Fruit fly (Drosophila melanogaster) whole organism, adult: ENCODE measurements around the gene chrb.

Experiments used
- CG11617 ChIP-seq: fragments of 200-800 bp; sonication (Bioruptor generic); optimal IDR thresholded peaks from 2 replicates; lab custom pipeline; 2017; ENCODE audit warnings: mild to moderate bottlenecking, missing biosample characterization, missing genetic modification reagents, missing genetic modification characterization
- CG12768 ChIP-seq: fragments of 200-800 bp; sonication (Bioruptor generic); optimal IDR thresholded peaks from 2 replicates; lab custom pipeline; 2017; ENCODE audit warnings: missing biosample characterization, missing genetic modification characterization, mild to moderate bottlenecking, moderate library complexity, missing genetic modification reagents
- CG14711 ChIP-seq: fragments of 200-800 bp; sonication (Bioruptor generic); optimal IDR thresholded peaks from 2 replicates; lab custom pipeline; 2018; ENCODE audit warnings: missing biosample characterization, mild to moderate bottlenecking, missing genetic modification characterization, moderate library complexity
- CG1620 ChIP-seq: fragments of 200-800 bp; sonication (Bioruptor generic); optimal IDR thresholded peaks from 2 replicates; lab custom pipeline; 2016; ENCODE audit warnings: missing biosample characterization, missing genetic modification characterization
- CG33017 ChIP-seq: fragments of 200-800 bp; sonication (Bioruptor generic); optimal IDR thresholded peaks from 2 replicates; lab custom pipeline; 2018; ENCODE audit warnings: missing biosample characterization, mild to moderate bottlenecking, missing genetic modification characterization, moderate library complexity
- CG5204 ChIP-seq: fragments of 200-800 bp; sonication (Bioruptor generic); optimal IDR thresholded peaks from 2 replicates; lab custom pipeline; 2016; ENCODE audit warnings: missing biosample characterization, missing genetic modification characterization
- CG7045 ChIP-seq: fragments of 200-800 bp; sonication (Bioruptor generic); optimal IDR thresholded peaks from 2 replicates; lab custom pipeline; 2017; ENCODE audit warnings: missing biosample characterization, mild to moderate bottlenecking, missing genetic modification characterization
- CG7101 ChIP-seq: fragments of 200-800 bp; sonication (Bioruptor generic); optimal IDR thresholded peaks from 2 replicates; lab custom pipeline; 2018; ENCODE audit warnings: missing biosample characterization, mild to moderate bottlenecking, missing genetic modification characterization, moderate library complexity
- Clk ChIP-seq: fragments of 200-800 bp; sonication (Bioruptor generic); optimal IDR thresholded peaks from 2 replicates; lab custom pipeline; 2017; ENCODE audit warnings: missing biosample characterization, missing genetic modification characterization
- Crg-1 ChIP-seq: fragments of 200-800 bp; sonication (Bioruptor generic); optimal IDR thresholded peaks from 2 replicates; lab custom pipeline; 2016; ENCODE audit warnings: missing biosample characterization, missing genetic modification characterization
- Hr96 ChIP-seq: fragments of 200-800 bp; sonication (Bioruptor generic); optimal IDR thresholded peaks from 2 replicates; lab custom pipeline; 2016; ENCODE audit warnings: missing biosample characterization, missing genetic modification characterization
- Mnt ChIP-seq: fragments of 200-800 bp; sonication (Bioruptor generic); optimal IDR thresholded peaks from 2 replicates; lab custom pipeline; 2016; ENCODE audit warnings: missing biosample characterization, mild to moderate bottlenecking, missing genetic modification characterization
- bab1 ChIP-seq: fragments of 200-800 bp; sonication (Bioruptor generic); optimal IDR thresholded peaks from 3 replicates; lab custom pipeline; 2019; ENCODE audit warnings: missing biosample characterization, mild to moderate bottlenecking, missing genetic modification characterization, moderate library complexity
- cic ChIP-seq: fragments of 200-800 bp; sonication (Bioruptor generic); optimal IDR thresholded peaks from 2 replicates; lab custom pipeline; 2017; ENCODE audit warnings: missing biosample characterization, mild to moderate bottlenecking, missing genetic modification characterization, moderate library complexity
- cnc ChIP-seq, 2 experiments: fragments of >200 bp; optimal IDR thresholded peaks; 2 replicates each; lab custom pipeline; 2017
- kay ChIP-seq: fragments of 200-800 bp; sonication (Bioruptor generic); peaks from one replicate; lab custom pipeline; 2016; ENCODE audit warnings: missing biosample characterization, missing genetic modification characterization, borderline replicate concordance
- ovo ChIP-seq: fragments of 200-800 bp; sonication (Bioruptor generic); optimal IDR thresholded peaks from 2 replicates; lab custom pipeline; 2016; ENCODE audit warnings: missing biosample characterization, missing genetic modification characterization
- pad ChIP-seq: fragments of 200-800 bp; sonication (Bioruptor generic); optimal IDR thresholded peaks from 3 replicates; lab custom pipeline; 2017; ENCODE audit warnings: missing biosample characterization, missing genetic modification characterization, mild to moderate bottlenecking, moderate library complexity, missing genetic modification reagents
- tj ChIP-seq: fragments of 200-800 bp; sonication (Bioruptor generic); optimal IDR thresholded peaks from 3 replicates; lab custom pipeline; 2017; ENCODE audit warnings: missing biosample characterization, mild to moderate bottlenecking, missing genetic modification characterization, moderate library complexity
- toe ChIP-seq: fragments of 200-800 bp; sonication (Bioruptor generic); optimal IDR thresholded peaks from 2 replicates; lab custom pipeline; 2016; ENCODE audit warnings: missing biosample characterization, missing genetic modification characterization

The chrb gene

dm6 chr3L:11509294-11509911 lies 22.1 kb downstream of the chrb start, which contains the start of the genes Sgs8 and Sgs7:
TSS of gene Sgs8 (minus strand) at chr3L:11509394.
TSS of gene Sgs7 (plus strand) at chr3L:11509861.
- TF ChIP-seq ovo (GFP tag; lab: Kevin White, UChicago), result no peak
- no peak for TF ChIP-seq Clk
- no peak for TF ChIP-seq CG7101 (tag; lab: Kevin White, UChicago)
- no peak for TF ChIP-seq Crg-1 (GFP tag; lab: Kevin White, UChicago)
- no peak for TF ChIP-seq tj (GFP tag; lab: Kevin White, UChicago)
- no peak for TF ChIP-seq pad (GFP tag; lab: Kevin White, UChicago)
- no peak for TF ChIP-seq CG7045 (GFP tag; lab: Kevin White, UChicago)
- no peak for TF ChIP-seq cic (GFP tag; lab: Kevin White, UChicago)

DNA sequence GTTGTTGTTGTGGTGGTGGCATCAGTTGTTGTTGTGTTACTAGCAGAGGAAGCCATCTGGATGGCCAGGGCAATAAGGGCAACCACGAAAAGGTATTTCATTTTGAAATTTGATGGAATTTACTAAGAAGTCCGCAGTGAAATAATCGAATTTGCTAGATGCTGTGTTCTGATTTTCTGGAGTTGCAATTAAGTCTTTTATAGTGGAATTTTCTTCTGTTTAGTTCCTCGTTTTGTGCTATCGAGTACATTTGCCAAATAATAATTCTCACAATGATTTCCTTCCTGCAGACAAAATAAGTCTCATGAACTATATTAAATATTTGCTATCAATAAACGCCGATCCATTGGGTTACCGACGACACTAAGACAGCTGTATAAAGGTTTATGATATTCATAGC lies 23.1 kb downstream of the chrb start, which contains the start of gene CG33272:
CG33272 (minus strand) TSS at position 101 of the 400 bp plus-strand sequence.
- no peak for TF ChIP-seq bab1
- TF ChIP-seq pad (GFP tag; lab: Kevin White, UChicago), result no peak
- no peak for TF ChIP-seq CG7101 (tag; lab: Kevin White, UChicago)
- no peak for TF ChIP-seq cnc (optimal IDR thresholded peaks at IDR 0.05; lab: Kevin White, UChicago)
- TF ChIP-seq Clk, result no peak
- TF ChIP-seq Hr96 (GFP tag; lab: Kevin White, UChicago), result no peak
- no peak for TF ChIP-seq CG11617 (GFP tag; lab: Kevin White, UChicago)
- TF ChIP-seq CG1620 (GFP tag; lab: Kevin White, UChicago), result no peak
- no peak for TF ChIP-seq CG7045 (GFP tag; lab: Kevin White, UChicago)
- TF ChIP-seq CG14711 (tag; lab: Kevin White, UChicago), result no peak
- no peak for TF ChIP-seq Mnt (GFP tag; lab: Kevin White, UChicago)
- TF ChIP-seq CG33017 (tag; lab: Kevin White, UChicago), result no peak
- TF ChIP-seq CG12768 (GFP tag; lab: Kevin White, UChicago), result no peak
- TF ChIP-seq cic (GFP tag; lab: Kevin White, UChicago), result no peak
- no peak for TF ChIP-seq kay (GFP tag; lab: Kevin White, UChicago)
- no peak for TF ChIP-seq ovo (GFP tag; lab: Kevin White, UChicago)
- no peak for TF ChIP-seq tj (GFP tag; lab: Kevin White, UChicago)
- no peak for TF ChIP-seq CG5204 (GFP tag; lab: Kevin White, UChicago)
- no peak for TF ChIP-seq Crg-1 (GFP tag; lab: Kevin White, UChicago)

dm6 chr3L:11511243-11511642 lies 23.9 kb downstream of the chrb start:
- TF ChIP-seq bab1, result no peak
- no peak for TF ChIP-seq Mnt (GFP tag; lab: Kevin White, UChicago)
- TF ChIP-seq Crg-1 (GFP tag; lab: Kevin White, UChicago), result no peak

DNA sequence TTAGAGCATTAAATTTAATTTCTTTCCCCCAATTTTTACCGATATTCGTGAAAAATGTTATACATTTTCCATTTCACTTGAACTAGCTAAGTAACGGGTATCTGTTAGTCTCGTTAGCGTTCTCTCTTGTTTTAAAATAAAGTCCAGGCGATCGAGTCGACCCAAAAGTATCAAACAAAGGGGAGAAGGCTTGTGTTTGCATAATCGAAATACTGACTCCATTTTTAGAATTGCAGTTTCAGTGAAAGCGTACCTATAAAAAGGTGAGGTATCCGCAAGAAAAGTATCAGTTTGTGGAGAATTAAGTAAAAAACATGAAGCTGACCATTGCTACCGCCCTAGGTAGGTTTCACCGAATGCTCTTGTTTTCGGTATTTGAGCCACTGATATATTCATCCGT lies 24.6 kb downstream of the chrb start, which contains the start of gene Sgs3:
Sgs3 (plus strand) TSS at position 301 of the 400 bp plus-strand sequence.
- no peak for TF ChIP-seq CG5204 (GFP tag; lab: Kevin White, UChicago)
- TF ChIP-seq CG14711 (tag; lab: Kevin White, UChicago), result no peak
- no peak for TF ChIP-seq CG1620 (GFP tag; lab: Kevin White, UChicago)
- no peak for TF ChIP-seq Hr96 (GFP tag; lab: Kevin White, UChicago)
- no peak for TF ChIP-seq toe
- TF ChIP-seq CG7045 (GFP tag; lab: Kevin White, UChicago), result no peak
- TF ChIP-seq tj (GFP tag; lab: Kevin White, UChicago), result no peak
- no peak for TF ChIP-seq cnc (optimal IDR thresholded peaks at IDR 0.05; lab: Kevin White, UChicago)
- no peak for TF ChIP-seq pad (GFP tag; lab: Kevin White, UChicago)
- no peak for TF ChIP-seq CG12768 (GFP tag; lab: Kevin White, UChicago)
- no peak for TF ChIP-seq cic (GFP tag; lab: Kevin White, UChicago)
- TF ChIP-seq ovo (GFP tag; lab: Kevin White, UChicago), result no peak
- TF ChIP-seq Crg-1 (GFP tag; lab: Kevin White, UChicago), result no peak
- no peak for TF ChIP-seq CG33017 (tag; lab: Kevin White, UChicago)
- no peak for TF ChIP-seq CG11617 (GFP tag; lab: Kevin White, UChicago)

dm6 chr3L:11513405-11513804 lies 26.1 kb downstream of the chrb start, which contains the start of gene CG7512:
TSS of gene CG7512 (plus strand) at chr3L:11513705.
- TF ChIP-seq CG5204 (GFP tag; lab: Kevin White, UChicago) (no peak), CG11617 (GFP tag; lab: Kevin White, UChicago) (no peak), CG14711 (tag; lab: Kevin White, UChicago) (no peak), CG7045 (GFP tag; lab: Kevin White, UChicago) (no peak), tj (GFP tag; lab: Kevin White, UChicago) (no peak), CG1620 (GFP tag; lab: Kevin White, UChicago) (no peak), CG7101 (tag; lab: Kevin White, UChicago) (no peak), ovo (GFP tag; lab: Kevin White, UChicago) (no peak), Crg-1 (GFP tag; lab: Kevin White, UChicago) (no peak), pad (GFP tag; lab: Kevin White, UChicago) (no peak), Mnt (GFP tag; lab: Kevin White, UChicago) (no peak)
